Worm (Caenorhabditis elegans) whole organism, L4/young adult: ENCODE data around the gene F37C12.14.

Source experiments
- W03F9.2 ChIP-seq: fragments of 150-350 bp; optimal IDR thresholded peaks from 2 replicates; lab custom pipeline; 2014; ENCODE audit warnings: missing biosample characterization, missing genetic modification characterization
- dao-5 ChIP-seq: sonication (generic microtip); optimal IDR thresholded peaks from 2 replicates; lab custom pipeline; 2016; ENCODE audit warnings: missing genotype, missing genetic modification characterization, moderate library complexity, missing compliant biosample characterization
- him-1 ChIP-seq: sonication (generic microtip); optimal IDR thresholded peaks from 2 replicates; lab custom pipeline; 2016; ENCODE audit warnings: missing genotype, missing genetic modification reagents, missing genetic modification characterization, missing compliant biosample characterization

DNA sequence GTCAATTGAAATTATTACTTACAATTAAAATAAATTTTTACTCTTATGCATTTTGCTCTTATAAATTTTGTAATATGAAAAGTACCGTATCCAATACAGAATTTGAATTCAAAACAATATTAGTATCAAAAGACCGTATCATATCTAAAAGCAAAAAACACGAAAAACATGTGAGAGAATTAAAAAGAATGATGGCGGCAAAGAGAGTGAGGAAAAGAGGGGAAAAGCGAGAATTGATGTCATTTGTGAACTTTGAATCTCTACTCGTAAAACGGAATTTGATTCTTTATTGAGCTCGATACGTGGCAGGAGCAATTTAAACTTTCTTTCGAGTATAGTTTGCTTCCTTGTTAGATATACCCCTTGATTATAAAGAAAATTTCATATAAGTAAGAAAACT lies 30.8 kb downstream of the F37C12.14 start:
- TF ChIP-seq him-1 (tag; lab: Kevin White, UChicago) (no peak), W03F9.2 (tag; lab: Kevin White, UChicago) (no peak), dao-5 (tag; lab: Kevin White, UChicago) (no peak)
